Fruit fly (Drosophila melanogaster): ENCODE data around the gene Ubc2.

DNA sequence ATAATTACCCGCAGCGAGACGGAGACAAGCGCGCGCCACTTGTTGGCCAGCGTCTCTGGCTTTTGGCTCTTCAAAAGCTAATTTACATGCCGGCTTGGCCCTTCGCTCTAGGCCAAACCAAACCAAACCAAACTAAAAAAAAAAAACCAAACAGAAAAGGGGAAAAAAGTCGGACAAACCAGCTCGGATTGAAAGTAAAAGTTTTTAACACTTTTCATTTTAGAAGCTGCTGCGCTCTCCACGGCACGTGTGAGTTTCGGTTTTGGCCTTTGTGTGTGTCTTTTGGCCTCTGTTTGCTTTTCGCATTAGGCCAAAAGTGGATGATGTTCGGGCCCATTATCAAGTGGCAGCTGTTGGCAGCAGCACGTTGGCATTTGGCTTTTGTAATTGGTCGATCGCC lies 13.4 kb upstream of the Ubc2 start:
- TF ChIP-seq CG12155 (GFP tag; optimal IDR thresholded peaks at IDR 0.05) (no peak), kay (GFP tag; optimal IDR thresholded peaks at IDR 0.05) (no peak), CG9817 (tag; optimal IDR thresholded peaks at IDR 0.05) (no peak), psq (GFP tag; optimal IDR thresholded peaks at IDR 0.05) (no peak), zfh1 (GFP tag; IDR thresholded peaks at IDR 0.05) (no peak), btn (GFP tag; optimal IDR thresholded peaks at IDR 0.05) (no peak), Sox102F (GFP tag; optimal IDR thresholded peaks at IDR 0.05) (no peak), CG18011 (GFP tag; optimal IDR thresholded peaks at IDR 0.05) (no peak)

Measured in whole organism, embryonic.